Worm (Caenorhabditis elegans) whole organism, L4 larva: ENCODE measurements around the gene gcy-20.

Source experiments
- F44E2.7 ChIP-seq: fragments of 200-800 bp; sonication (Bioruptor generic); IDR thresholded peaks from 2 replicates; pipeline ENCODE4 v2.1.2; 2022; ENCODE audit warnings: missing genetic modification characterization, missing compliant biosample characterization
- T26A8.4 ChIP-seq: fragments of 200-800 bp; sonication (Bioruptor generic); IDR thresholded peaks from 2 replicates; pipeline ENCODE4 v1.3.6; 2022; ENCODE audit warnings: missing genetic modification characterization, missing compliant biosample characterization
- ceh-44 ChIP-seq: fragments of 200-800 bp; sonication (Bioruptor generic); IDR thresholded peaks from 2 replicates; pipeline ENCODE4 v1.3.6; 2022; ENCODE audit warnings: missing genetic modification reagents, missing genetic modification characterization, missing compliant biosample characterization
- daf-19 ChIP-seq: fragments of 200-800 bp; sonication (Bioruptor generic); conservative IDR thresholded peaks from 2 replicates; pipeline ENCODE4 v1.3.6; 2022; ENCODE audit warnings: missing genetic modification characterization, missing compliant biosample characterization
- fkh-10 ChIP-seq: fragments of 150-350 bp; optimal IDR thresholded peaks from 2 replicates; lab custom pipeline; 2014; ENCODE audit warnings: missing biosample characterization, missing genetic modification reagents, missing genetic modification characterization
- hmg-1.1 ChIP-seq: fragments of 200-800 bp; sonication (Bioruptor generic); IDR thresholded peaks from 2 replicates; pipeline ENCODE4 v1.3.6; 2022; ENCODE audit warnings: missing genetic modification reagents, missing genetic modification characterization, missing compliant biosample characterization
- jun-1 ChIP-seq: fragments of 150-350 bp; optimal IDR thresholded peaks from 2 replicates; lab custom pipeline; 2014; ENCODE audit warnings: missing biosample characterization, missing genetic modification reagents, missing genetic modification characterization
- nhr-10 ChIP-seq: fragments of 150-350 bp; optimal IDR thresholded peaks from 2 replicates; lab custom pipeline; 2014; ENCODE audit warnings: missing biosample characterization, missing genetic modification characterization
- nhr-237 ChIP-seq: sonication (generic microtip); optimal IDR thresholded peaks from 2 replicates; lab custom pipeline; 2017; ENCODE audit warnings: missing biosample characterization, missing genetic modification characterization
- nhr-25 ChIP-seq: sonication (generic microtip); optimal IDR thresholded peaks from 2 replicates; lab custom pipeline; 2017; ENCODE audit warnings: missing genetic modification characterization, mild to moderate bottlenecking, missing compliant biosample characterization, antibody characterized with exemption, moderate library complexity, borderline replicate concordance; ENCODE audit not compliant: insufficient read depth
- pha-4 ChIP-seq, 2 experiments: fragments of 150-350 bp in 1 of 2; fragments of 200-800 bp in 1 of 2; sonication (Bioruptor generic) in 1 of 2; IDR thresholded peaks in 1 of 2; optimal IDR thresholded peaks in 1 of 2; 2 replicates each; pipeline versions ENCODE4 v1.3.6 to Lab custom; 2014 to 2022; ENCODE audit warnings: missing genetic modification characterization in 2 of 2, missing genetic modification reagents in 2 of 2, missing biosample characterization in 1 of 2, missing compliant biosample characterization in 1 of 2
- snpc-4 ChIP-seq: fragments of 150-350 bp; optimal IDR thresholded peaks from 2 replicates; lab custom pipeline; 2014; ENCODE audit warnings: missing biosample characterization, missing genetic modification characterization
- zag-1 ChIP-seq: fragments of 150-350 bp; optimal IDR thresholded peaks from 2 replicates; lab custom pipeline; 2014; ENCODE audit warnings: missing biosample characterization, missing genetic modification characterization

- no peak for TF ChIP-seq jun-1 (tag; lab: Kevin White, UChicago)
- no peak for TF ChIP-seq pha-4 (GFP tag; IDR thresholded peaks at IDR 0.05; lab: Robert Waterston, UW)
- no peak for TF ChIP-seq pha-4 (tag; optimal IDR thresholded peaks at IDR 0.05; lab: Kevin White, UChicago)
- TF ChIP-seq fkh-10 = no peak
- no peak for TF ChIP-seq nhr-237 (tag; lab: Kevin White, UChicago)
- no peak for TF ChIP-seq daf-19 (GFP tag; lab: Robert Waterston, UW)
- TF ChIP-seq nhr-10 (tag; lab: Kevin White, UChicago) = no peak
- TF ChIP-seq T26A8.4 = no peak
- no peak for TF ChIP-seq zag-1 (tag; lab: Kevin White, UChicago)
- no peak for TF ChIP-seq F44E2.7 (GFP tag; lab: Robert Waterston, UW)
- no peak for TF ChIP-seq snpc-4 (tag; lab: Kevin White, UChicago)
- TF ChIP-seq nhr-25 = no peak
- no peak for TF ChIP-seq ceh-44
- no peak for TF ChIP-seq hmg-1.1 (GFP tag; lab: Robert Waterston, UW)
Measured at ce11 chrV:16226581-16226980, 27.0 kb downstream of the gcy-20 start, which contains the start of gene F11A5.13.
